Fruit fly (Drosophila melanogaster): ENCODE data around the gene bard.

- TF ChIP-seq dl (GFP tag; optimal IDR thresholded peaks at IDR 0.05; ENCODE audit: insufficient read depth in 1 of 2, partially characterized antibody in 2 of 2) (no peak), Myc (optimal IDR thresholded peaks at IDR 0.05) (no peak), sv (GFP tag; optimal IDR thresholded peaks at IDR 0.05) (no peak), fru (GFP tag; optimal IDR thresholded peaks at IDR 0.05) (no peak), sage (GFP tag; optimal IDR thresholded peaks at IDR 0.05) (no peak), OdsH (GFP tag; optimal IDR thresholded peaks at IDR 0.05) (no peak), GATAd (GFP tag; optimal IDR thresholded peaks at IDR 0.05) (no peak), pan (optimal IDR thresholded peaks at IDR 0.05) (no peak)
These were observed 20.3 kb upstream of the bard start for dm6 chr3R:18060551-18060950.

Data from whole organism, wandering third instar larva.